Worm (Caenorhabditis elegans) whole organism, mixed stage, embryonic: ENCODE results near the gene C38C3.6.

Experiments used
- M03D4.4 ChIP-seq: sonication (generic microtip); optimal IDR thresholded peaks from 2 replicates; lab custom pipeline; 2017; ENCODE audit warnings: mild to moderate bottlenecking, missing genetic modification characterization, missing compliant biosample characterization
- bed-3 ChIP-seq: fragments of 200-800 bp; sonication (Bioruptor generic); optimal IDR thresholded peaks from 3 replicates; lab custom pipeline; 2018; ENCODE audit warnings: mild to moderate bottlenecking, missing genetic modification characterization, moderate library complexity, missing compliant biosample characterization
- blmp-1 ChIP-seq: fragments of 150-350 bp; optimal IDR thresholded peaks from 2 replicates; lab custom pipeline; 2014; ENCODE audit warnings: missing biosample characterization, missing genetic modification characterization
- ceh-39 ChIP-seq: fragments of 150-350 bp; optimal IDR thresholded peaks from 2 replicates; lab custom pipeline; 2014; ENCODE audit warnings: missing biosample characterization, missing genetic modification characterization
- ceh-43 ChIP-seq: fragments of 200-800 bp; sonication (Bioruptor generic); optimal IDR thresholded peaks from 2 replicates; lab custom pipeline; 2018; ENCODE audit warnings: mild to moderate bottlenecking, missing genetic modification characterization, moderate library complexity, missing compliant biosample characterization
- ceh-83 ChIP-seq: fragments of 200-800 bp; sonication (Bioruptor generic); optimal IDR thresholded peaks from 2 replicates; lab custom pipeline; 2018; ENCODE audit warnings: mild to moderate bottlenecking, missing genetic modification characterization, missing compliant biosample characterization
- ces-1 ChIP-seq: fragments of 150-350 bp; optimal IDR thresholded peaks from 2 replicates; lab custom pipeline; 2014; ENCODE audit warnings: missing biosample characterization, missing genetic modification reagents, missing genetic modification characterization
- cnd-1 ChIP-seq: fragments of 200-800 bp; sonication (Bioruptor generic); optimal IDR thresholded peaks from 2 replicates; lab custom pipeline; 2018; ENCODE audit warnings: mild to moderate bottlenecking, missing genetic modification characterization, missing compliant biosample characterization
- drap-1 ChIP-seq: fragments of 200-800 bp; sonication (Bioruptor generic); optimal IDR thresholded peaks from 3 replicates; lab custom pipeline; 2018; ENCODE audit warnings: mild to moderate bottlenecking, missing genetic modification characterization, missing compliant biosample characterization
- elt-1 ChIP-seq: sonication (generic microtip); optimal IDR thresholded peaks from 2 replicates; lab custom pipeline; 2017; ENCODE audit warnings: missing genetic modification characterization, mild to moderate bottlenecking, missing compliant biosample characterization, antibody characterized with exemption, moderate library complexity, borderline replicate concordance; ENCODE audit not compliant: insufficient read depth
- elt-3 ChIP-seq: fragments of 150-350 bp; optimal IDR thresholded peaks from 2 replicates; lab custom pipeline; 2014; ENCODE audit warnings: missing biosample characterization, missing genetic modification characterization
- flh-1 ChIP-seq: fragments of 200-800 bp; sonication (Bioruptor generic); optimal IDR thresholded peaks from 2 replicates; lab custom pipeline; 2018; ENCODE audit warnings: mild to moderate bottlenecking, missing genetic modification characterization, moderate library complexity, missing compliant biosample characterization
- ham-2 ChIP-seq: fragments of 200-800 bp; sonication (Bioruptor generic); optimal IDR thresholded peaks from 2 replicates; lab custom pipeline; 2018; ENCODE audit warnings: mild to moderate bottlenecking, missing genetic modification characterization, missing compliant biosample characterization
- hlh-1 ChIP-seq: fragments of 150-350 bp; optimal IDR thresholded peaks from 2 replicates; lab custom pipeline; 2014; ENCODE audit warnings: missing biosample characterization, missing genetic modification reagents, missing genetic modification characterization
- lin-13 ChIP-seq: fragments of 150-350 bp; optimal IDR thresholded peaks from 2 replicates; lab custom pipeline; 2014; ENCODE audit warnings: missing biosample characterization, missing genetic modification characterization
- lin-32 ChIP-seq: fragments of 200-800 bp; sonication (Bioruptor generic); optimal IDR thresholded peaks from 2 replicates; lab custom pipeline; 2018; ENCODE audit warnings: mild to moderate bottlenecking, missing genetic modification characterization, missing compliant biosample characterization
- mab-5 ChIP-seq: fragments of 150-350 bp; optimal IDR thresholded peaks from 2 replicates; lab custom pipeline; 2014; ENCODE audit warnings: missing biosample characterization, missing genetic modification characterization
- mep-1 ChIP-seq: fragments of 150-350 bp; optimal IDR thresholded peaks from 2 replicates; lab custom pipeline; 2017; ENCODE audit warnings: missing biosample characterization, missing genetic modification reagents, missing genetic modification characterization, inconsistent platforms
- mls-2 ChIP-seq: sonication (generic microtip); optimal IDR thresholded peaks from 2 replicates; lab custom pipeline; 2016; ENCODE audit warnings: mild to moderate bottlenecking, missing genetic modification characterization, moderate library complexity, missing compliant biosample characterization
- nhr-12 ChIP-seq: fragments of 150-350 bp; optimal IDR thresholded peaks from 2 replicates; lab custom pipeline; 2014; ENCODE audit warnings: missing biosample characterization, missing genetic modification characterization
- nhr-2 ChIP-seq: fragments of 150-350 bp; optimal IDR thresholded peaks from 2 replicates; lab custom pipeline; 2014; ENCODE audit warnings: missing biosample characterization, missing genetic modification characterization
- nhr-237 ChIP-seq: fragments of 150-350 bp; optimal IDR thresholded peaks from 2 replicates; lab custom pipeline; 2014; ENCODE audit warnings: missing biosample characterization, missing genetic modification characterization
- nhr-28 ChIP-seq: fragments of 150-350 bp; optimal IDR thresholded peaks from 2 replicates; lab custom pipeline; 2014; ENCODE audit warnings: missing biosample characterization, missing genetic modification characterization
- nhr-76 ChIP-seq: sonication (generic microtip); optimal IDR thresholded peaks from 2 replicates; lab custom pipeline; 2017; ENCODE audit warnings: missing biosample characterization, missing genetic modification characterization
- sem-2 ChIP-seq: fragments of 200-800 bp; sonication (Bioruptor generic); optimal IDR thresholded peaks from 2 replicates; lab custom pipeline; 2018; ENCODE audit warnings: mild to moderate bottlenecking, missing genetic modification characterization, missing compliant biosample characterization
- snpc-4 ChIP-seq: fragments of 150-350 bp; optimal IDR thresholded peaks from 2 replicates; lab custom pipeline; 2014; ENCODE audit warnings: missing biosample characterization, missing genetic modification characterization
- sptf-1 ChIP-seq: sonication (generic microtip); optimal IDR thresholded peaks from 2 replicates; lab custom pipeline; 2017; ENCODE audit warnings: mild to moderate bottlenecking, missing genetic modification characterization, moderate library complexity, missing compliant biosample characterization
- tbx-8 ChIP-seq: fragments of 200-800 bp; sonication (Bioruptor generic); optimal IDR thresholded peaks from 2 replicates; lab custom pipeline; 2018; ENCODE audit warnings: mild to moderate bottlenecking, missing genetic modification characterization, moderate library complexity, missing compliant biosample characterization
- unc-120 ChIP-seq: sonication (generic microtip); optimal IDR thresholded peaks from 2 replicates; lab custom pipeline; 2017; ENCODE audit warnings: missing genetic modification characterization, missing compliant biosample characterization; ENCODE audit not compliant: poor library complexity, severe bottlenecking
- unc-39 ChIP-seq: fragments of 150-350 bp; optimal IDR thresholded peaks from 2 replicates; lab custom pipeline; 2014; ENCODE audit warnings: missing biosample characterization, missing genetic modification characterization
- unc-62 ChIP-seq: fragments of 150-350 bp; optimal IDR thresholded peaks from 2 replicates; lab custom pipeline; 2014; ENCODE audit warnings: missing biosample characterization, missing genetic modification reagents, missing genetic modification characterization
- zip-8 ChIP-seq: fragments of 150-350 bp; optimal IDR thresholded peaks from 2 replicates; lab custom pipeline; 2014; ENCODE audit warnings: missing biosample characterization, missing genetic modification characterization
- ztf-11 ChIP-seq: fragments of 150-350 bp; optimal IDR thresholded peaks from 2 replicates; lab custom pipeline; 2014; ENCODE audit warnings: missing biosample characterization, missing genetic modification characterization

C38C3.6 gene

ce11 chrV:1531159-1531558 lies 39.7 kb upstream of the C38C3.6 start, which contains the start of gene K02H11.4:
TSS of gene K02H11.4 (minus strand) at chrV:1531259.
- no peak for TF ChIP-seq mls-2 (tag; lab: Kevin White, UChicago)
- TF ChIP-seq lin-32 = no peak
- TF ChIP-seq nhr-28 (tag; lab: Kevin White, UChicago) = no peak
- TF ChIP-seq ceh-43 = no peak
- TF ChIP-seq, all 35 proteins: peak for 0

- TF ChIP-seq nhr-237 (tag; lab: Kevin White, UChicago) (no peak), M03D4.4 (no peak), ces-1 (no peak), mep-1 (tag; lab: Kevin White, UChicago) (no peak), snpc-4 (tag; lab: Kevin White, UChicago) (no peak), unc-39 (tag; lab: Kevin White, UChicago) (no peak), sem-2 (no peak), elt-1 (no peak), drap-1 (no peak), tbx-8 (no peak), lin-32 (no peak), ceh-39 (tag; lab: Kevin White, UChicago) (no peak), mls-2 (tag; lab: Kevin White, UChicago) (no peak), cnd-1 (tag; lab: Kevin White, UChicago) (no peak), nhr-76 (tag; lab: Kevin White, UChicago) (no peak), mab-5 (tag; lab: Kevin White, UChicago) (no peak), flh-1 (GFP tag; lab: Kevin White, UChicago) (no peak)
- TF ChIP-seq, all 35 proteins: peak for 0
Observed at ce11 chrV:1527985-1528384, 36.6 kb upstream of the C38C3.6 start, which contains the start of gene str-236. TSS of gene str-236 (minus strand) at chrV:1528085.

ce11 chrV:1522485-1522884 lies 31.1 kb upstream of the C38C3.6 start, which contains the start of gene str-243:
TSS of gene str-243 (plus strand) at chrV:1522785.
- TF ChIP-seq ceh-83 (GFP tag; lab: Kevin White, UChicago) (no peak), nhr-2 (tag; lab: Kevin White, UChicago) (no peak), nhr-12 (tag; lab: Kevin White, UChicago) (no peak)

ce11 chrV:1521845-1522244 lies 30.4 kb upstream of the C38C3.6 start, which contains the start of gene str-240:
TSS of gene str-240 (minus strand) at chrV:1521945.
- TF ChIP-seq bed-3 (GFP tag; lab: Kevin White, UChicago) = no peak
- no peak for TF ChIP-seq tbx-8
- no peak for TF ChIP-seq mls-2 (tag; lab: Kevin White, UChicago)
- no peak for TF ChIP-seq cnd-1 (tag; lab: Kevin White, UChicago)
- no peak for TF ChIP-seq mep-1 (tag; lab: Kevin White, UChicago)
- TF ChIP-seq unc-62 = no peak
- no peak for TF ChIP-seq zip-8 (tag; lab: Kevin White, UChicago)
- TF ChIP-seq lin-13 (tag; lab: Kevin White, UChicago) = no peak
- TF ChIP-seq blmp-1 (tag; lab: Kevin White, UChicago) = no peak
- no peak for TF ChIP-seq flh-1 (GFP tag; lab: Kevin White, UChicago)
- no peak for TF ChIP-seq ceh-43
- no peak for TF ChIP-seq unc-120
- no peak for TF ChIP-seq lin-32
- TF ChIP-seq nhr-237 (tag; lab: Kevin White, UChicago) = no peak
- no peak for TF ChIP-seq nhr-12 (tag; lab: Kevin White, UChicago)
- TF ChIP-seq sptf-1 (tag; lab: Kevin White, UChicago) = no peak
- TF ChIP-seq elt-1 = no peak
- TF ChIP-seq ces-1 = no peak
- no peak for TF ChIP-seq hlh-1 (tag; lab: Kevin White, UChicago)
- no peak for TF ChIP-seq ham-2 (GFP tag; lab: Kevin White, UChicago)

ce11 chrV:1511537-1511936 lies 20.1 kb upstream of the C38C3.6 start, which contains the start of gene nhr-260:
TSS of gene nhr-260 (minus strand) at chrV:1511637.
- TF ChIP-seq ceh-83 (GFP tag; lab: Kevin White, UChicago) (no peak), unc-120 (no peak), ztf-11 (no peak), zip-8 (tag; lab: Kevin White, UChicago) (no peak), elt-3 (tag; lab: Kevin White, UChicago) (no peak), sptf-1 (tag; lab: Kevin White, UChicago) (no peak), cnd-1 (tag; lab: Kevin White, UChicago) (no peak), ceh-39 (tag; lab: Kevin White, UChicago) (no peak), mls-2 (tag; lab: Kevin White, UChicago) (no peak), nhr-12 (tag; lab: Kevin White, UChicago) (no peak)
